Worm (Caenorhabditis elegans) whole organism, late embryonic: Measurements from ENCODE around the gene srab-23.

Experiments used
- C08G9.2 ChIP-seq: sonication (generic microtip); optimal IDR thresholded peaks from 2 replicates; lab custom pipeline; 2016; ENCODE audit warnings: mild to moderate bottlenecking, missing genetic modification characterization, moderate library complexity, missing compliant biosample characterization
- C38D4.7 ChIP-seq: fragments of 200-800 bp; sonication (Bioruptor generic); optimal IDR thresholded peaks from 2 replicates; lab custom pipeline; 2018; ENCODE audit warnings: mild to moderate bottlenecking, missing genetic modification characterization, moderate library complexity, missing compliant biosample characterization
- F13H6.1 ChIP-seq: sonication (generic microtip); optimal IDR thresholded peaks from 2 replicates; lab custom pipeline; 2016; ENCODE audit warnings: missing genetic modification characterization, missing compliant biosample characterization
- K09A11.1 ChIP-seq: sonication (generic microtip); optimal IDR thresholded peaks from 2 replicates; lab custom pipeline; 2017; ENCODE audit warnings: antibody characterized with exemption, mild to moderate bottlenecking, missing genetic modification characterization, missing compliant biosample characterization; ENCODE audit not compliant: insufficient read depth
- T23F11.4 ChIP-seq: fragments of 200-800 bp; sonication (Bioruptor generic); optimal IDR thresholded peaks from 2 replicates; lab custom pipeline; 2018; ENCODE audit warnings: mild to moderate bottlenecking, missing genetic modification characterization, missing compliant biosample characterization
- ama-1 ChIP-seq: fragments of 150-350 bp; optimal IDR thresholded peaks from 2 replicates; lab custom pipeline; 2014
- ceh-14 ChIP-seq: sonication (generic microtip); optimal IDR thresholded peaks from 2 replicates; lab custom pipeline; 2016; ENCODE audit warnings: missing genotype, missing genetic modification characterization, missing compliant biosample characterization
- ceh-18 ChIP-seq: sonication (generic microtip); optimal IDR thresholded peaks from 2 replicates; lab custom pipeline; 2016; ENCODE audit warnings: missing genetic modification characterization, missing compliant biosample characterization
- ceh-19 ChIP-seq: fragments of 200-800 bp; sonication (Bioruptor generic); optimal IDR thresholded peaks from 2 replicates; lab custom pipeline; 2018; ENCODE audit warnings: mild to moderate bottlenecking, missing genetic modification characterization, missing compliant biosample characterization
- ceh-2 ChIP-seq: sonication (generic microtip); optimal IDR thresholded peaks from 2 replicates; lab custom pipeline; 2016; ENCODE audit warnings: missing genotype, missing genetic modification characterization, missing compliant biosample characterization
- ceh-22 ChIP-seq: sonication (generic microtip); optimal IDR thresholded peaks from 2 replicates; lab custom pipeline; 2017; ENCODE audit warnings: missing biosample characterization, missing genetic modification characterization
- ceh-30 ChIP-seq: fragments of 150-350 bp; optimal IDR thresholded peaks from 2 replicates; lab custom pipeline; 2014; ENCODE audit warnings: missing biosample characterization, missing genetic modification characterization
- ceh-31 ChIP-seq: sonication (generic microtip); optimal IDR thresholded peaks from 2 replicates; lab custom pipeline; 2016; ENCODE audit warnings: missing genetic modification characterization, missing compliant biosample characterization
- ceh-45 ChIP-seq: fragments of 200-800 bp; sonication (Bioruptor generic); IDR thresholded peaks from 2 replicates; pipeline ENCODE4 v1.3.6; 2022; ENCODE audit warnings: missing genetic modification reagents, missing genetic modification characterization, missing compliant biosample characterization
- ceh-9 ChIP-seq: sonication (generic microtip); optimal IDR thresholded peaks from 2 replicates; lab custom pipeline; 2016; ENCODE audit warnings: mild to moderate bottlenecking, missing genetic modification characterization, inconsistent platforms, missing compliant biosample characterization
- dve-1 ChIP-seq: sonication (generic microtip); optimal IDR thresholded peaks from 2 replicates; lab custom pipeline; 2017; ENCODE audit warnings: antibody characterized with exemption, mild to moderate bottlenecking, missing genetic modification characterization, missing compliant biosample characterization
- elt-2 ChIP-seq: sonication (generic microtip); optimal IDR thresholded peaks from 2 replicates; lab custom pipeline; 2016; ENCODE audit warnings: missing genetic modification reagents, missing genetic modification characterization, missing compliant biosample characterization
- ets-4 ChIP-seq: sonication (generic microtip); optimal IDR thresholded peaks from 2 replicates; lab custom pipeline; 2016; ENCODE audit warnings: missing genetic modification characterization, missing compliant biosample characterization
- eyg-1 ChIP-seq: sonication (generic microtip); optimal IDR thresholded peaks from 2 replicates; lab custom pipeline; 2016; ENCODE audit warnings: missing genotype, missing genetic modification characterization, missing compliant biosample characterization
- fax-1 ChIP-seq: sonication (generic microtip); optimal IDR thresholded peaks from 2 replicates; lab custom pipeline; 2016; ENCODE audit warnings: missing genotype, missing genetic modification characterization, missing compliant biosample characterization
- fkh-10 ChIP-seq: fragments of 150-350 bp; optimal IDR thresholded peaks from 2 replicates; lab custom pipeline; 2014; ENCODE audit warnings: missing biosample characterization, missing genetic modification reagents, missing genetic modification characterization
- fkh-6 ChIP-seq: sonication (generic microtip); optimal IDR thresholded peaks from 2 replicates; lab custom pipeline; 2016; ENCODE audit warnings: missing genetic modification characterization, missing compliant biosample characterization
- hlh-30 ChIP-seq: sonication (generic microtip); optimal IDR thresholded peaks from 2 replicates; lab custom pipeline; 2017; ENCODE audit warnings: antibody characterized with exemption, missing genetic modification characterization, missing compliant biosample characterization; ENCODE audit not compliant: insufficient read depth
- hlh-6 ChIP-seq: sonication (generic microtip); optimal IDR thresholded peaks from 2 replicates; lab custom pipeline; 2016; ENCODE audit warnings: missing genotype, missing genetic modification characterization, missing compliant biosample characterization
- hlh-8 ChIP-seq: sonication (generic microtip); optimal IDR thresholded peaks from 2 replicates; lab custom pipeline; 2016; ENCODE audit warnings: missing genotype, missing genetic modification characterization, missing compliant biosample characterization
- madf-2 ChIP-seq: sonication (generic microtip); optimal IDR thresholded peaks from 2 replicates; lab custom pipeline; 2017; ENCODE audit warnings: missing genetic modification characterization, missing compliant biosample characterization
- npax-4 ChIP-seq: sonication (generic microtip); optimal IDR thresholded peaks from 2 replicates; lab custom pipeline; 2016; ENCODE audit warnings: missing genetic modification characterization, missing compliant biosample characterization
- odd-2 ChIP-seq: sonication (generic microtip); optimal IDR thresholded peaks from 2 replicates; lab custom pipeline; 2017; ENCODE audit warnings: antibody characterized with exemption, mild to moderate bottlenecking, missing genetic modification characterization, missing compliant biosample characterization
- pha-2 ChIP-seq: sonication (generic microtip); optimal IDR thresholded peaks from 2 replicates; lab custom pipeline; 2017; ENCODE audit warnings: mild to moderate bottlenecking, missing genetic modification characterization, missing compliant biosample characterization
- pros-1 ChIP-seq: fragments of 150-350 bp; optimal IDR thresholded peaks from 2 replicates; lab custom pipeline; 2014; ENCODE audit warnings: missing biosample characterization, missing genetic modification reagents, missing genetic modification characterization
- rnt-1 ChIP-seq: sonication (generic microtip); optimal IDR thresholded peaks from 2 replicates; lab custom pipeline; 2016; ENCODE audit warnings: missing genetic modification characterization, missing compliant biosample characterization
- sdc-2 ChIP-seq: sonication (generic microtip); optimal IDR thresholded peaks from 2 replicates; lab custom pipeline; 2016; ENCODE audit warnings: missing genotype, missing genetic modification characterization, missing compliant biosample characterization
- syd-9 ChIP-seq: sonication (generic microtip); optimal IDR thresholded peaks from 2 replicates; lab custom pipeline; 2016; ENCODE audit warnings: mild to moderate bottlenecking, missing genetic modification characterization, moderate library complexity, missing compliant biosample characterization
- tbx-7 ChIP-seq: sonication (generic microtip); optimal IDR thresholded peaks from 2 replicates; lab custom pipeline; 2016; ENCODE audit warnings: missing genotype, missing genetic modification characterization, missing compliant biosample characterization
- ttx-3 ChIP-seq: sonication (generic microtip); optimal IDR thresholded peaks from 2 replicates; lab custom pipeline; 2016; ENCODE audit warnings: missing genetic modification reagents, missing genetic modification characterization, missing compliant biosample characterization
- unc-3 ChIP-seq, 2 experiments: fragments of 200-800 bp in 1 of 2; sonication (Bioruptor generic) in 1 of 2; sonication (generic microtip) in 1 of 2; conservative IDR thresholded peaks in 1 of 2; optimal IDR thresholded peaks in 1 of 2; 2 replicates each; pipeline versions ENCODE4 v1.3.6 to Lab custom; 2016 to 2022; ENCODE audit warnings: missing compliant biosample characterization in 2 of 2, missing genetic modification characterization in 2 of 2, missing genetic modification reagents in 1 of 2
- unc-42 ChIP-seq: sonication (generic microtip); optimal IDR thresholded peaks from 2 replicates; lab custom pipeline; 2016; ENCODE audit warnings: missing genotype, missing genetic modification characterization, missing compliant biosample characterization
- unc-86 ChIP-seq: sonication (generic microtip); optimal IDR thresholded peaks from 2 replicates; lab custom pipeline; 2016; ENCODE audit warnings: missing genetic modification characterization, missing compliant biosample characterization
- ztf-16 ChIP-seq: sonication (generic microtip); optimal IDR thresholded peaks from 2 replicates; lab custom pipeline; 2017; ENCODE audit warnings: missing genetic modification characterization, missing compliant biosample characterization

The srab-23 gene

ce11 chrV:2011777-2012176 lies 23.7 kb downstream of the srab-23 start, which contains the start of gene F59A7.7:
F59A7.7 (plus strand) TSS chrV:2012077.
- TF ChIP-seq fkh-10 (GFP tag; lab: Kevin White, UChicago): no peak
- no peak for TF ChIP-seq ceh-9
- no peak for TF ChIP-seq odd-2 (tag; lab: Kevin White, UChicago)
- TF ChIP-seq ets-4 (tag; lab: Kevin White, UChicago): no peak
- no peak for TF ChIP-seq unc-86 (tag; lab: Kevin White, UChicago)
- TF ChIP-seq C08G9.2 (tag; lab: Kevin White, UChicago): no peak
- TF ChIP-seq ceh-2 (tag; lab: Kevin White, UChicago): no peak
- TF ChIP-seq rnt-1 (tag; lab: Kevin White, UChicago): no peak
- no peak for TF ChIP-seq npax-4 (tag; lab: Kevin White, UChicago)
- TF ChIP-seq K09A11.1: no peak
- no peak for TF ChIP-seq ceh-31
- no peak for TF ChIP-seq dve-1 (tag; lab: Kevin White, UChicago)
- TF ChIP-seq ztf-16 (tag; lab: Kevin White, UChicago): no peak
- no peak for TF ChIP-seq C38D4.7 (GFP tag; lab: Kevin White, UChicago)
- no peak for TF ChIP-seq eyg-1 (tag; lab: Kevin White, UChicago)
- no peak for TF ChIP-seq pha-2 (tag; lab: Kevin White, UChicago)

ce11 chrV:2008412-2008811 lies 27.0 kb downstream of the srab-23 start:
- TF ChIP-seq K09A11.1 (no peak), fax-1 (tag; lab: Kevin White, UChicago) (no peak), hlh-8 (tag; lab: Kevin White, UChicago) (no peak), ceh-18 (no peak), pros-1 (tag; lab: Kevin White, UChicago) (no peak), elt-2 (tag; lab: Kevin White, UChicago) (no peak), tbx-7 (tag; lab: Kevin White, UChicago) (no peak), sdc-2 (tag; lab: Kevin White, UChicago) (no peak), fkh-6 (tag; lab: Kevin White, UChicago) (no peak), syd-9 (tag; lab: Kevin White, UChicago) (no peak), pha-2 (tag; lab: Kevin White, UChicago) (no peak), F13H6.1 (tag; lab: Kevin White, UChicago) (no peak), dve-1 (tag; lab: Kevin White, UChicago) (no peak), unc-3 (GFP tag; conservative IDR thresholded peaks at IDR 0.05; lab: Robert Waterston, UW) (no peak), unc-3 (tag; optimal IDR thresholded peaks at IDR 0.05; lab: Kevin White, UChicago) (no peak), T23F11.4 (GFP tag; lab: Kevin White, UChicago) (no peak), unc-42 (tag; lab: Kevin White, UChicago) (no peak), ama-1 (lab: Kevin White, UChicago) (no peak), eyg-1 (tag; lab: Kevin White, UChicago) (no peak)
- TF ChIP-seq, all 69 proteins: peak for 0

ce11 chrV:2004659-2005058 lies 30.8 kb downstream of the srab-23 start, which contains the start of gene cysl-4:
cysl-4 (plus strand) TSS chrV:2004959.
- no peak for TF ChIP-seq hlh-30 (tag; lab: Kevin White, UChicago)
- TF ChIP-seq F13H6.1 (tag; lab: Kevin White, UChicago): no peak
- TF ChIP-seq ceh-45 (GFP tag; lab: Robert Waterston, UW): no peak
- TF ChIP-seq ceh-30 (tag; lab: Kevin White, UChicago): no peak
- TF ChIP-seq hlh-6: no peak
- no peak for TF ChIP-seq ceh-19
- TF ChIP-seq ceh-14 (tag; lab: Kevin White, UChicago): no peak
- TF ChIP-seq ceh-22 (tag; lab: Kevin White, UChicago): no peak
- no peak for TF ChIP-seq pros-1 (tag; lab: Kevin White, UChicago)
- TF ChIP-seq madf-2 (tag; lab: Kevin White, UChicago): no peak
- TF ChIP-seq ets-4 (tag; lab: Kevin White, UChicago): no peak
- TF ChIP-seq ttx-3: no peak
- TF ChIP-seq C08G9.2 (tag; lab: Kevin White, UChicago): no peak
